Fruit fly (Drosophila melanogaster) whole organism, embryonic: Measurements from ENCODE around the gene Sodq.

ENCODE experiments used
- Abd-B ChIP-seq: fragments of 200-800 bp; sonication (Bioruptor generic); optimal IDR thresholded peaks from 2 replicates; lab custom pipeline; 2018; ENCODE audit warnings: missing biosample characterization, mild to moderate bottlenecking, missing genetic modification characterization, moderate library complexity
- Ada2b ChIP-seq: fragments of 200-800 bp; sonication (Bioruptor generic); IDR thresholded peaks from 2 replicates; pipeline ENCODE4 v1.3.6; 2022; ENCODE audit warnings: missing biosample characterization, missing genetic modification characterization
- Atf-2 ChIP-seq: fragments of 200-800 bp; sonication (Bioruptor generic); optimal IDR thresholded peaks from 2 replicates; lab custom pipeline; 2016; ENCODE audit warnings: missing biosample characterization, missing genetic modification characterization
- Atf6 ChIP-seq: fragments of 200-800 bp; sonication (Bioruptor generic); IDR thresholded peaks from 2 replicates; pipeline ENCODE4 v1.3.6; 2022; ENCODE audit warnings: missing biosample characterization, missing genetic modification characterization
- Blimp-1 ChIP-seq: fragments of 200-800 bp; sonication (Bioruptor generic); optimal IDR thresholded peaks from 3 replicates; lab custom pipeline; 2018; ENCODE audit warnings: missing biosample characterization, missing genetic modification characterization, mild to moderate bottlenecking, moderate library complexity, missing genetic modification reagents
- CG11247 ChIP-seq: fragments of 200-800 bp; sonication (Bioruptor generic); IDR thresholded peaks from 2 replicates; pipeline ENCODE4 v1.3.6; 2022; ENCODE audit warnings: missing biosample characterization, missing genetic modification characterization
- CG11560 ChIP-seq: fragments of 200-800 bp; sonication (Bioruptor generic); IDR thresholded peaks from 3 replicates; pipeline ENCODE4 v1.3.6; 2022; ENCODE audit warnings: missing biosample characterization, missing genetic modification characterization
- CG12769 ChIP-seq: fragments of 200-800 bp; sonication (Bioruptor generic); optimal IDR thresholded peaks from 2 replicates; lab custom pipeline; 2019; ENCODE audit warnings: missing biosample characterization, mild to moderate bottlenecking, missing genetic modification characterization, moderate library complexity
- CG1792 ChIP-seq: fragments of 200-800 bp; sonication (Bioruptor generic); optimal IDR thresholded peaks from 2 replicates; lab custom pipeline; 2016; ENCODE audit warnings: missing biosample characterization, missing genetic modification characterization
- CG2129 ChIP-seq: fragments of 200-800 bp; sonication (Bioruptor generic); IDR thresholded peaks from 2 replicates; pipeline ENCODE4 v1.3.6; 2022; ENCODE audit warnings: missing biosample characterization, missing genetic modification characterization; ENCODE audit not compliant: partially characterized antibody
- CG2199 ChIP-seq: fragments of 200-800 bp; sonication (Bioruptor generic); IDR thresholded peaks from 3 replicates; pipeline ENCODE4 v1.3.6; 2022; ENCODE audit warnings: missing biosample characterization, missing genetic modification characterization
- CG2889 ChIP-seq: fragments of 200-800 bp; sonication (Bioruptor generic); IDR thresholded peaks from 3 replicates; pipeline ENCODE4 v1.3.6; 2022; ENCODE audit warnings: missing biosample characterization, missing genetic modification characterization
- CG3726 ChIP-seq: fragments of 200-800 bp; sonication (Bioruptor generic); IDR thresholded peaks from 3 replicates; pipeline ENCODE4, ENCODE4 v1.3.6; 2022; ENCODE audit warnings: missing biosample characterization, missing genetic modification characterization
- CG43689 ChIP-seq: fragments of 200-800 bp; sonication (Bioruptor generic); IDR thresholded peaks from 2 replicates; pipeline ENCODE4 v1.3.6; 2022; ENCODE audit warnings: missing biosample characterization, missing genetic modification characterization
- CG5245 ChIP-seq: fragments of 200-800 bp; sonication (Bioruptor generic); optimal IDR thresholded peaks from 3 replicates; lab custom pipeline; 2016; ENCODE audit warnings: missing biosample characterization, missing genetic modification characterization
- CG7372 ChIP-seq: fragments of 200-800 bp; sonication (Bioruptor generic); IDR thresholded peaks from 2 replicates; pipeline ENCODE4 v1.3.6; 2022; ENCODE audit warnings: missing biosample characterization, missing genetic modification characterization
- CG7556 ChIP-seq: fragments of 200-800 bp; sonication (Bioruptor generic); optimal IDR thresholded peaks from 2 replicates; lab custom pipeline; 2017; ENCODE audit warnings: missing biosample characterization, mild to moderate bottlenecking, missing genetic modification characterization
- CG7987 ChIP-seq: fragments of 200-800 bp; sonication (Bioruptor generic); optimal IDR thresholded peaks from 2 replicates; lab custom pipeline; 2018; ENCODE audit warnings: missing biosample characterization, mild to moderate bottlenecking, missing genetic modification characterization, moderate library complexity
- CG8359 ChIP-seq: fragments of 200-800 bp; sonication (Bioruptor generic); optimal IDR thresholded peaks from 2 replicates; lab custom pipeline; 2017; ENCODE audit warnings: missing biosample characterization, mild to moderate bottlenecking, missing genetic modification characterization, borderline replicate concordance
- CoRest ChIP-seq: fragments of 200-800 bp; sonication (Bioruptor generic); optimal IDR thresholded peaks from 3 replicates; lab custom pipeline; 2018; ENCODE audit warnings: missing biosample characterization, mild to moderate bottlenecking, missing genetic modification characterization, moderate library complexity
- Dek ChIP-seq: fragments of 200-800 bp; sonication (Bioruptor generic); optimal IDR thresholded peaks from 3 replicates; lab custom pipeline; 2019; ENCODE audit warnings: missing biosample characterization, mild to moderate bottlenecking, missing genetic modification characterization, moderate library complexity
- Dip2 ChIP-seq: fragments of 200-800 bp; sonication (Bioruptor generic); IDR thresholded peaks from 2 replicates; pipeline ENCODE4 v1.3.6; 2022; ENCODE audit warnings: missing biosample characterization, missing genetic modification characterization
- Dp ChIP-seq: fragments of 200-800 bp; sonication (Bioruptor generic); optimal IDR thresholded peaks from 2 replicates; lab custom pipeline; 2018; ENCODE audit warnings: missing biosample characterization, mild to moderate bottlenecking, missing genetic modification characterization, moderate library complexity
- Ets65A ChIP-seq: fragments of 200-800 bp; sonication (Bioruptor generic); peaks from one replicate; lab custom pipeline; 2016; ENCODE audit warnings: missing biosample characterization, missing genetic modification characterization
- GATAe ChIP-seq: fragments of 200-800 bp; sonication (Bioruptor generic); conservative IDR thresholded peaks from 2 replicates; pipeline ENCODE4 v1.3.6; 2022; ENCODE audit warnings: missing biosample characterization, missing genetic modification characterization
- Lim3 ChIP-seq: fragments of 200-800 bp; sonication (Bioruptor generic); IDR thresholded peaks from 2 replicates; pipeline ENCODE4 v1.3.6; 2022; ENCODE audit warnings: missing biosample characterization, missing genetic modification characterization
- Mad ChIP-seq: fragments of 200-800 bp; sonication (Bioruptor generic); optimal IDR thresholded peaks from 2 replicates; lab custom pipeline; 2016; ENCODE audit warnings: missing biosample characterization, missing genetic modification characterization
- Pdp1 ChIP-seq, 2 experiments: fragments of 200-800 bp; sonication (Bioruptor generic); optimal IDR thresholded peaks; 3 replicates each; lab custom pipeline; 2016; ENCODE audit warnings: missing biosample characterization in 2 of 2, missing genetic modification characterization in 2 of 2, mild to moderate bottlenecking in 1 of 2, moderate library complexity in 1 of 2
- Ptx1 ChIP-seq: fragments of 200-800 bp; sonication (Bioruptor generic); IDR thresholded peaks from 2 replicates; pipeline ENCODE4 v1.3.6; 2022; ENCODE audit warnings: missing biosample characterization, missing genetic modification characterization
- Rx ChIP-seq: fragments of 200-800 bp; sonication (Bioruptor generic); IDR thresholded peaks from 2 replicates; pipeline ENCODE4 v1.3.6; 2022; ENCODE audit warnings: missing biosample characterization, missing genetic modification characterization
- Scr ChIP-seq: fragments of 200-800 bp; sonication (Bioruptor generic); IDR thresholded peaks from 2 replicates; pipeline ENCODE4 v1.3.6; 2022; ENCODE audit warnings: missing biosample characterization, missing genetic modification characterization; ENCODE audit not compliant: partially characterized antibody
- ase ChIP-seq: fragments of 200-800 bp; sonication (Bioruptor generic); IDR thresholded peaks from 3 replicates; pipeline ENCODE4 v1.3.6; 2022; ENCODE audit warnings: missing biosample characterization, missing genetic modification characterization
- bbx ChIP-seq: fragments of 200-800 bp; sonication (Bioruptor generic); IDR thresholded peaks from 2 replicates; pipeline ENCODE4 v1.3.6; 2022; ENCODE audit warnings: missing biosample characterization, missing genetic modification characterization; ENCODE audit not compliant: partially characterized antibody
- cad ChIP-seq: fragments of >200 bp; optimal IDR thresholded peaks from 2 replicates; lab custom pipeline; 2017; ENCODE audit warnings: missing biosample characterization, missing genetic modification characterization
- caup ChIP-seq: fragments of 200-800 bp; sonication (Bioruptor generic); optimal IDR thresholded peaks from 3 replicates; lab custom pipeline; 2017; ENCODE audit warnings: missing biosample characterization, mild to moderate bottlenecking, missing genetic modification characterization, moderate library complexity; ENCODE audit not compliant: severe bottlenecking
- cg ChIP-seq: fragments of 200-800 bp; sonication (Bioruptor generic); optimal IDR thresholded peaks from 3 replicates; lab custom pipeline; 2019; ENCODE audit warnings: missing biosample characterization, mild to moderate bottlenecking, missing genetic modification characterization, moderate library complexity
- eve ChIP-seq, 2 experiments: fragments of >200 bp; optimal IDR thresholded peaks; 2 replicates each; lab custom pipeline; 2017; ENCODE audit warnings: missing biosample characterization in 2 of 2, missing genetic modification characterization in 2 of 2
- gce ChIP-seq: fragments of 200-800 bp; sonication (Bioruptor generic); IDR thresholded peaks from 3 replicates; pipeline ENCODE4 v1.3.6; 2022; ENCODE audit warnings: missing biosample characterization, missing genetic modification characterization
- gcm2 ChIP-seq: fragments of 200-800 bp; sonication (Bioruptor generic); optimal IDR thresholded peaks from 2 replicates; lab custom pipeline; 2016; ENCODE audit warnings: missing biosample characterization, missing genetic modification characterization
- gro ChIP-seq: fragments of 200-800 bp; sonication (Bioruptor generic); optimal IDR thresholded peaks from 2 replicates; lab custom pipeline; 2016; ENCODE audit warnings: missing biosample characterization, missing genetic modification characterization
- h ChIP-seq: fragments of >200 bp; optimal IDR thresholded peaks from 2 replicates; lab custom pipeline; 2017
- hb ChIP-seq: fragments of 200-800 bp; sonication (Bioruptor generic); IDR thresholded peaks from 3 replicates; pipeline ENCODE4 v1.3.6; 2022; ENCODE audit warnings: missing biosample characterization, missing genetic modification characterization; ENCODE audit not compliant: partially characterized antibody
- knrl ChIP-seq: fragments of 200-800 bp; sonication (Bioruptor generic); IDR thresholded peaks from 3 replicates; pipeline ENCODE4 v1.3.6; 2022; ENCODE audit warnings: missing biosample characterization, missing genetic modification characterization; ENCODE audit not compliant: partially characterized antibody
- lab ChIP-seq: fragments of 200-800 bp; sonication (Bioruptor generic); optimal IDR thresholded peaks from 3 replicates; lab custom pipeline; 2017; ENCODE audit warnings: missing biosample characterization, missing genetic modification characterization, mild to moderate bottlenecking, moderate library complexity, missing genetic modification reagents
- mirr ChIP-seq: fragments of 200-800 bp; sonication (Bioruptor generic); optimal IDR thresholded peaks from 3 replicates; lab custom pipeline; 2018; ENCODE audit warnings: missing biosample characterization, mild to moderate bottlenecking, missing genetic modification characterization
- nom ChIP-seq: fragments of 200-800 bp; sonication (Bioruptor generic); optimal IDR thresholded peaks from 2 replicates; lab custom pipeline; 2017; ENCODE audit warnings: missing biosample characterization, missing genetic modification characterization, mild to moderate bottlenecking, moderate library complexity, missing genetic modification reagents
- odd ChIP-seq: fragments of 200-800 bp; sonication (Bioruptor generic); optimal IDR thresholded peaks from 2 replicates; lab custom pipeline; 2017; ENCODE audit warnings: missing biosample characterization, mild to moderate bottlenecking, missing genetic modification characterization
- sd ChIP-seq: fragments of 200-800 bp; sonication (Bioruptor generic); optimal IDR thresholded peaks from 3 replicates; lab custom pipeline; 2018; ENCODE audit warnings: missing biosample characterization, mild to moderate bottlenecking, missing genetic modification characterization, moderate library complexity
- ssp ChIP-seq: fragments of 200-800 bp; sonication (Bioruptor generic); IDR thresholded peaks from 2 replicates; pipeline ENCODE4 v1.3.6; 2022; ENCODE audit warnings: missing biosample characterization, missing genetic modification characterization
- ttk ChIP-seq: fragments of 200-800 bp; sonication (Bioruptor generic); IDR thresholded peaks from 2 replicates; pipeline ENCODE4 v2.1.2; 2022; ENCODE audit warnings: missing biosample characterization, missing genetic modification characterization
- vfl ChIP-seq: fragments of 200-800 bp; sonication (Bioruptor generic); optimal IDR thresholded peaks from 2 replicates; lab custom pipeline; 2016; ENCODE audit warnings: missing biosample characterization, missing genetic modification characterization

Gene Sodq

DNA sequence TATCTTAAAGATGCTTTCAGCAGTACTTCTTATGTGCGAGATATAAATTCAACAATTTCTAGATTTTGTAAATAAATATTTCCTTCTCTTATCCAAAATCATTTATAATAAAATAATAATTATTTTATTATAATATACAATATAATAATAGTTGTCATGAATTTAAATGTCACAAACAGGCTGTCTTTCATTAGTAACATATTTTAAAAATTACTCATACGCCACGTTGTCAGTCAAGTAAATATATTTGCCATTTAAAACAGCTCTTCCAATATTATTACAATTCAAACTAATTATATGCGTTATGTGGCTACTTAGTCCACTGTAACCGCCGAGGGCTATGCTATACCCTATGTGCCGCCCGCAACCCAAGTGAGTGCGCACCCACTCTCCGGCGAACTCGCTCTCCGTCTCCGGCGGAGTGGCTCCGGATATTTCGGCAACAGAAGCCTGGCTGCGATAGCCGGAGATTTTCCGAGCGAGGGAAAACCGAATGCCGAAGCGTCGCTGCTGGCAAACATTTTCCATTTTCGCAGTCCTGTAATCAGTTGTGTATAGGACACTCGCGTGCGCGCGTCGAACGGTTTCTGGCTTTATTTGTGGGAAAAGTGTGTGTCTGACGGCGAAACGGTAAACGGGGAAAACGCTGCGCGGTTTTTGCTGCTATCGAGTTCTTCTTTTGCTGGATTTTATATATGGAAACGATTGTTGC lies 39.9 kb upstream of the Sodq start, which contains the start of gene CG5890 (continued):
- no peak for TF ChIP-seq ttk (GFP tag; lab: Robert Waterston, UW)
- no peak for TF ChIP-seq Ptx1 (GFP tag; lab: Robert Waterston, UW)
- TF ChIP-seq GATAe (GFP tag; lab: Robert Waterston, UW), result no peak
- TF ChIP-seq knrl (GFP tag; lab: Robert Waterston, UW), result no peak
- no peak for TF ChIP-seq nom (GFP tag; lab: Kevin White, UChicago)
- no peak for TF ChIP-seq Mad (GFP tag; lab: Kevin White, UChicago)
- no peak for TF ChIP-seq CG11560
- TF ChIP-seq Atf6 (GFP tag; lab: Robert Waterston, UW), result no peak
- no peak for TF ChIP-seq ssp (GFP tag; lab: Robert Waterston, UW)
- TF ChIP-seq mirr, result no peak
- TF ChIP-seq CG8359 (GFP tag; lab: Kevin White, UChicago), result no peak
- TF ChIP-seq bbx (GFP tag; lab: Robert Waterston, UW), result no peak
- TF ChIP-seq Dek (tag; lab: Kevin White, UChicago), result no peak
- TF ChIP-seq CG5245 (GFP tag; lab: Kevin White, UChicago), result no peak
- no peak for TF ChIP-seq sd (tag; lab: Kevin White, UChicago)
- no peak for TF ChIP-seq CG7987
- no peak for TF ChIP-seq Ada2b (GFP tag; lab: Robert Waterston, UW)
- TF ChIP-seq CG12769 (tag; lab: Kevin White, UChicago), result no peak
- TF ChIP-seq Scr (GFP tag; lab: Robert Waterston, UW), result no peak
- TF ChIP-seq CG43689 (GFP tag; lab: Robert Waterston, UW), result no peak
- no peak for TF ChIP-seq CG7372
- no peak for TF ChIP-seq gcm2 (GFP tag; lab: Kevin White, UChicago)
- no peak for TF ChIP-seq Pdp1 (GFP tag; optimal IDR thresholded peaks at IDR 0.05; lab: Kevin White, UChicago)
- no peak for TF ChIP-seq CG2129 (GFP tag; lab: Robert Waterston, UW)
- TF ChIP-seq hb (GFP tag; lab: Robert Waterston, UW), result no peak
- TF ChIP-seq eve (GFP tag; optimal IDR thresholded peaks at IDR 0.05; lab: Kevin White, UChicago), result no peak
- no peak for TF ChIP-seq Dp (GFP tag; lab: Kevin White, UChicago)
- no peak for TF ChIP-seq Ets65A
- TF ChIP-seq CG2199, result no peak
- no peak for TF ChIP-seq ase (GFP tag; lab: Robert Waterston, UW)
- no peak for TF ChIP-seq vfl (GFP tag; lab: Kevin White, UChicago)
- TF ChIP-seq cad (GFP tag; lab: Kevin White, UChicago), result no peak
- TF ChIP-seq Lim3 (GFP tag; lab: Robert Waterston, UW), result no peak
- TF ChIP-seq lab (GFP tag; lab: Kevin White, UChicago), result peak; percentile 64
- TF ChIP-seq h (lab: Kevin White, UChicago), result no peak
- no peak for TF ChIP-seq CG1792
- TF ChIP-seq cg, result no peak
- TF ChIP-seq gro, result no peak
- peak; percentile 50 for TF ChIP-seq CG7556 (GFP tag; lab: Kevin White, UChicago)
- TF ChIP-seq CG3726 (GFP tag; lab: Robert Waterston, UW), result no peak
- TF ChIP-seq Abd-B, result no peak
- no peak for TF ChIP-seq Rx
- no peak for TF ChIP-seq CG2889
- no peak for TF ChIP-seq CG11247 (GFP tag; lab: Robert Waterston, UW)
- TF ChIP-seq Atf-2, result no peak
- TF ChIP-seq gce (GFP tag; lab: Robert Waterston, UW), result no peak
- TF ChIP-seq odd, result no peak
- no peak for TF ChIP-seq Blimp-1 (GFP tag; lab: Kevin White, UChicago)
- TF ChIP-seq caup (GFP tag; lab: Kevin White, UChicago), result peak; percentile 6
- TF ChIP-seq Dip2 (GFP tag; lab: Robert Waterston, UW), result no peak
- TF ChIP-seq CoRest, result peak; percentile 27
